Worm (Caenorhabditis elegans) whole organism, young adult: ENCODE results near the gene srh-16.

Experiments
- C17E4.6 ChIP-seq: fragments of 200-800 bp; sonication (Bioruptor generic); IDR thresholded peaks from 2 replicates; pipeline ENCODE4 v1.3.6; 2022; ENCODE audit warnings: missing genetic modification reagents, missing genetic modification characterization, missing compliant biosample characterization
- F22D6.2 ChIP-seq: sonication (generic microtip); optimal IDR thresholded peaks from 2 replicates; lab custom pipeline; 2016; ENCODE audit warnings: mild to moderate bottlenecking, missing genetic modification characterization, missing compliant biosample characterization
- F33H1.4 ChIP-seq: fragments of 200-800 bp; sonication (Bioruptor generic); IDR thresholded peaks from 2 replicates; pipeline ENCODE4 v1.3.6; 2022; ENCODE audit warnings: missing genetic modification reagents, missing genetic modification characterization, missing compliant biosample characterization
- F37B4.10 ChIP-seq: fragments of 200-800 bp; sonication (Bioruptor generic); IDR thresholded peaks from 2 replicates; pipeline ENCODE4 v1.3.6; 2022; ENCODE audit warnings: missing genetic modification characterization, missing compliant biosample characterization
- F49E8.2 ChIP-seq: sonication (generic microtip); optimal IDR thresholded peaks from 3 replicates; lab custom pipeline; 2017; ENCODE audit warnings: missing genetic modification characterization, mild to moderate bottlenecking, missing compliant biosample characterization, antibody characterized with exemption, moderate library complexity; ENCODE audit not compliant: insufficient read depth
- F55B11.4 ChIP-seq: sonication (generic microtip); optimal IDR thresholded peaks from 2 replicates; lab custom pipeline; 2016; ENCODE audit warnings: missing compliant biosample characterization, missing genetic modification characterization, borderline replicate concordance; ENCODE audit not compliant: insufficient read depth
- T07F8.4 ChIP-seq: sonication (generic microtip); optimal IDR thresholded peaks from 2 replicates; lab custom pipeline; 2016; ENCODE audit warnings: mild to moderate bottlenecking, missing genetic modification characterization, moderate library complexity, missing compliant biosample characterization
- T26A5.8 ChIP-seq: sonication (generic microtip); optimal IDR thresholded peaks from 2 replicates; lab custom pipeline; 2016; ENCODE audit warnings: missing genetic modification characterization, missing compliant biosample characterization
- Y53F4B.3 ChIP-seq: fragments of 200-800 bp; sonication (Bioruptor generic); IDR thresholded peaks from 2 replicates; pipeline ENCODE4 v1.3.6; 2022; ENCODE audit warnings: missing genetic modification reagents, missing genetic modification characterization, missing compliant biosample characterization
- Y53G8AR.9 ChIP-seq: fragments of 200-800 bp; sonication (Bioruptor generic); conservative IDR thresholded peaks from 2 replicates; pipeline ENCODE4 v1.3.6; 2022; ENCODE audit warnings: missing genetic modification reagents, missing genetic modification characterization, missing compliant biosample characterization
- ZK185.1 ChIP-seq: sonication (generic microtip); optimal IDR thresholded peaks from 2 replicates; lab custom pipeline; 2016; ENCODE audit warnings: mild to moderate bottlenecking, missing genetic modification characterization, missing compliant biosample characterization; ENCODE audit not compliant: poor library complexity, severe bottlenecking
- ama-1 ChIP-seq, 3 experiments: fragments of 150-350 bp in 1 of 3; sonication (generic microtip) in 2 of 3; optimal IDR thresholded peaks; 2 replicates each; lab custom pipeline; 2014 to 2018; ENCODE audit warnings: missing biosample characterization in 2 of 3, missing genetic modification characterization in 2 of 3, missing genetic modification reagents in 2 of 3
- aptf-3 ChIP-seq: fragments of 200-800 bp; sonication (Bioruptor generic); IDR thresholded peaks from 2 replicates; pipeline ENCODE4 v1.3.6; 2022; ENCODE audit warnings: missing genetic modification characterization, missing compliant biosample characterization
- attf-3 ChIP-seq: fragments of 200-800 bp; sonication (Bioruptor generic); conservative IDR thresholded peaks from 2 replicates; pipeline ENCODE4 v1.3.6; 2022; ENCODE audit warnings: missing genetic modification reagents, missing genetic modification characterization, missing compliant biosample characterization
- attf-6 ChIP-seq: fragments of 200-800 bp; sonication (Bioruptor generic); IDR thresholded peaks from 2 replicates; pipeline ENCODE4 v1.3.6; 2022; ENCODE audit warnings: missing genetic modification reagents, missing genetic modification characterization, missing compliant biosample characterization
- ccch-3 ChIP-seq: fragments of 200-800 bp; sonication (Bioruptor generic); optimal IDR thresholded peaks from 2 replicates; lab custom pipeline; 2018; ENCODE audit warnings: mild to moderate bottlenecking, missing genetic modification characterization, missing compliant biosample characterization
- cebp-2 ChIP-seq: fragments of 200-800 bp; sonication (Bioruptor generic); IDR thresholded peaks from 2 replicates; pipeline ENCODE4 v1.3.6; 2022; ENCODE audit warnings: missing genetic modification characterization, missing compliant biosample characterization
- ceh-40 ChIP-seq: fragments of 200-800 bp; sonication (Bioruptor generic); IDR thresholded peaks from 2 replicates; pipeline ENCODE4 v1.3.6; 2022; ENCODE audit warnings: missing genetic modification characterization, missing compliant biosample characterization
- ceh-58 ChIP-seq: fragments of 200-800 bp; sonication (Bioruptor generic); IDR thresholded peaks from 2 replicates; pipeline ENCODE4 v1.3.6; 2022; ENCODE audit warnings: missing genetic modification characterization, missing compliant biosample characterization
- ceh-79 ChIP-seq: sonication (generic microtip); optimal IDR thresholded peaks from 2 replicates; lab custom pipeline; 2017; ENCODE audit warnings: mild to moderate bottlenecking, missing genetic modification characterization, missing compliant biosample characterization
- ceh-91 ChIP-seq: fragments of 200-800 bp; sonication (Bioruptor generic); IDR thresholded peaks from 2 replicates; pipeline ENCODE4 v1.3.6; 2022; ENCODE audit warnings: missing genetic modification reagents, missing genetic modification characterization, missing compliant biosample characterization
- dpl-1 ChIP-seq: fragments of 150-350 bp; optimal IDR thresholded peaks from 2 replicates; lab custom pipeline; 2014; ENCODE audit warnings: missing biosample characterization, missing genetic modification reagents, missing genetic modification characterization
- efl-1 ChIP-seq: fragments of 150-350 bp; optimal IDR thresholded peaks from 2 replicates; lab custom pipeline; 2014; ENCODE audit warnings: missing biosample characterization, missing genetic modification reagents, missing genetic modification characterization
- fkh-3 ChIP-seq: sonication (generic microtip); optimal IDR thresholded peaks from 2 replicates; lab custom pipeline; 2016; ENCODE audit warnings: mild to moderate bottlenecking, missing genetic modification characterization, missing compliant biosample characterization
- him-1 ChIP-seq: sonication (generic microtip); optimal IDR thresholded peaks from 2 replicates; lab custom pipeline; 2016; ENCODE audit warnings: missing genotype, missing genetic modification reagents, missing genetic modification characterization, missing compliant biosample characterization
- hmg-1.2 ChIP-seq: fragments of 200-800 bp; sonication (Bioruptor generic); IDR thresholded peaks from 2 replicates; pipeline ENCODE4 v1.3.6; 2022; ENCODE audit warnings: missing genetic modification reagents, missing genetic modification characterization, missing compliant biosample characterization
- lag-1 ChIP-seq: fragments of 200-800 bp; sonication (Bioruptor generic); IDR thresholded peaks from 2 replicates; pipeline ENCODE4 v1.3.6; 2022; ENCODE audit warnings: missing genetic modification reagents, missing genetic modification characterization, missing compliant biosample characterization
- let-526 ChIP-seq: fragments of 200-800 bp; sonication (Bioruptor generic); IDR thresholded peaks from 2 replicates; pipeline ENCODE4 v1.3.6; 2022; ENCODE audit warnings: missing genetic modification reagents, missing genetic modification characterization, missing compliant biosample characterization
- madf-6 ChIP-seq: fragments of 200-800 bp; sonication (Bioruptor generic); IDR thresholded peaks from 2 replicates; pipeline ENCODE4 v1.3.6; 2022; ENCODE audit warnings: missing genetic modification reagents, missing genetic modification characterization, missing compliant biosample characterization
- mel-28 ChIP-seq: sonication (generic microtip); optimal IDR thresholded peaks from 2 replicates; lab custom pipeline; 2016; ENCODE audit warnings: borderline replicate concordance, mild to moderate bottlenecking, missing genetic modification characterization, missing compliant biosample characterization
- pbrm-1 ChIP-seq: fragments of 200-800 bp; sonication (Bioruptor generic); IDR thresholded peaks from 2 replicates; pipeline ENCODE4 v1.3.6; 2022; ENCODE audit warnings: missing genetic modification reagents, missing genetic modification characterization, missing compliant biosample characterization
- rcor-1 ChIP-seq: fragments of 200-800 bp; sonication (Bioruptor generic); IDR thresholded peaks from 2 replicates; pipeline ENCODE4 v1.3.6; 2022; ENCODE audit warnings: missing genetic modification reagents, missing genetic modification characterization, missing compliant biosample characterization
- rec-8 ChIP-seq, 2 experiments: sonication (generic microtip); optimal IDR thresholded peaks; 2 replicates each; lab custom pipeline; 2016; ENCODE audit warnings: mild to moderate bottlenecking in 2 of 2, missing genetic modification characterization in 2 of 2, missing genetic modification reagents in 2 of 2, missing genotype in 2 of 2, missing biosample characterization in 1 of 2, missing compliant biosample characterization in 1 of 2, moderate library complexity in 1 of 2
- sdz-38 ChIP-seq: sonication (generic microtip); optimal IDR thresholded peaks from 2 replicates; lab custom pipeline; 2016; ENCODE audit warnings: missing genotype, missing genetic modification characterization, missing compliant biosample characterization
- sea-2 ChIP-seq: fragments of 200-800 bp; sonication (Bioruptor generic); IDR thresholded peaks from 2 replicates; pipeline ENCODE4 v1.3.6; 2022; ENCODE audit warnings: missing genetic modification characterization, missing compliant biosample characterization
- tbx-9 ChIP-seq: sonication (generic microtip); optimal IDR thresholded peaks from 2 replicates; lab custom pipeline; 2016; ENCODE audit warnings: borderline replicate concordance, missing genetic modification characterization, inconsistent platforms, missing compliant biosample characterization
- xnd-1 ChIP-seq: sonication (generic microtip); optimal IDR thresholded peaks from 2 replicates; lab custom pipeline; 2016; ENCODE audit warnings: missing genotype, missing genetic modification reagents, missing genetic modification characterization, missing compliant biosample characterization
- ztf-22 ChIP-seq: fragments of 200-800 bp; sonication (Bioruptor generic); optimal IDR thresholded peaks from 2 replicates; lab custom pipeline; 2018; ENCODE audit warnings: mild to moderate bottlenecking, missing genetic modification characterization, moderate library complexity, missing compliant biosample characterization

The srh-16 gene

DNA sequence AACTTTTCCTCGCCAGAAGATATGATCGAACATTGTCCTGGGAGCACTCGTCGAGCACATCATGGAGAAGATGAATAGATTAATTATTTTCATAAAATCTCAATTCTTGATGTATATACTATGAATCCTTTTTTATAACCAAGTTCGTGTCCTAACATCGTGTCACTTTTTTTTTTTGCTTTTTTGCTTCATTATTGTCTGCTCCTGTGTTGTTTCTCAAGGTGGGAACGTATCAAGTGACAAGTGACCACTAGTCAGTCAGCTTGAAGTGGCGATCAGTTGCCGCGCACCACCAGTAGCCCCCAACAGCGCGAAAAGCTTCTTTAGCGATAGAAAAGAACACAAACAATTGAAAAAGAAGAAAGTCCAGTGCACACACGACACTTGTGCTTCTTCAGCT, 39.4 kb upstream of the srh-16 start, which contains the start of gene lrx-1:
Gene lrx-1, plus strand, starts transcription at position 301 of the 400 bp plus-strand sequence.
- TF ChIP-seq ceh-79 (tag; lab: Kevin White, UChicago), result no peak
- TF ChIP-seq cebp-2 (GFP tag; lab: Robert Waterston, UW), result no peak
- TF ChIP-seq attf-6 (GFP tag; lab: Robert Waterston, UW), result no peak

DNA sequence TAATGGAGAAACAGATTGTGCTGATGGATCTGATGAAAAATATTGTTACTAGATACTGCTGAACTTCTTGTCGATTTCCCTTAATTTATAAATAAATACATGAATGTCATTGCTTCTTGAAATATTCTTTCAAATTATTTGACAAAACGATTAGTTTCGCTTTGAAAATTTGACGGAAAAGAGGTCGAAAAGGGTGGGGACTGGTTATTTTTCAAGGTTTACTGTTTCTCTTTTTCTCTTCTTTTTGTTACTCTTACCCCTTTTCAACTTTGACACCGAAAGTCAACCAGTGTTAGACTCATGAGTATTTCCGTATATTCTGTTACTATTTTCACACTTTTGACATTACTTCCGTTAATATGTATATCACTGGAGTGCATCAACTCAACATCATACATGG, 36.3 kb upstream of the srh-16 start, which contains the start of gene T04H1.12:
Gene T04H1.12, plus strand, starts transcription at position 301 of the 400 bp plus-strand sequence.
- no peak for TF ChIP-seq sea-2 (GFP tag; lab: Robert Waterston, UW)
- TF ChIP-seq pbrm-1 (GFP tag; lab: Robert Waterston, UW), result no peak
- no peak for TF ChIP-seq madf-6
- no peak for TF ChIP-seq dpl-1
- no peak for TF ChIP-seq sdz-38 (tag; lab: Kevin White, UChicago)
- TF ChIP-seq ceh-58 (GFP tag; lab: Robert Waterston, UW), result no peak
- no peak for TF ChIP-seq C17E4.6 (GFP tag; lab: Robert Waterston, UW)
- no peak for TF ChIP-seq F55B11.4 (tag; lab: Kevin White, UChicago)
- no peak for TF ChIP-seq ccch-3
- TF ChIP-seq T26A5.8 (tag; lab: Kevin White, UChicago), result no peak
- TF ChIP-seq ama-1 (optimal IDR thresholded peaks at IDR 0.05; lab: Kevin White, UChicago), result no peak
- TF ChIP-seq ama-1 (GFP tag; optimal IDR thresholded peaks at IDR 0.05; lab: Kevin White, UChicago), result no peak
- no peak for TF ChIP-seq ceh-40
- no peak for TF ChIP-seq ceh-91 (GFP tag; lab: Robert Waterston, UW)
- no peak for TF ChIP-seq mel-28 (tag; lab: Kevin White, UChicago)
- TF ChIP-seq T07F8.4 (tag; lab: Kevin White, UChicago), result no peak
- no peak for TF ChIP-seq F37B4.10 (GFP tag; lab: Robert Waterston, UW)
- TF ChIP-seq ztf-22 (GFP tag; lab: Kevin White, UChicago), result no peak

DNA sequence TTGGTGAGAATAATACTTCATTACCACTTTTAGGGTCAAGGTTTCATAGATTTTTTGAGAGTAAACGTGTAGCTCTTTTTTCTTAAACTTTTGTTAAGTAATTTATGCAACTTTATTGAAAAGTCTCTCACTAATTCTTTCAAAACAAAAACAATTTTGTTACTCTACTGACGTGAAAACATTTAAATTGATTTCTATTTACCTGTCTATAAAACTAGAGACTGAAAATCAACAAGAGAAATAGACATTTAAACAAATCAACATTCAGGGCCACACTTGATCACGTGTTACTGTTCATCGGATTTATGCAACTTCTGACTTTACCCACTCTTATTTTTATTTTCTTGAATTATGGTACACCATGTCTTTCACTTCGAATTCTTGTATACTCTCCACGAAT, 35.3 kb upstream of the srh-16 start, which contains the start of gene ugt-55:
Gene ugt-55, plus strand, starts transcription at position 301 of the 400 bp plus-strand sequence.
- no peak for TF ChIP-seq tbx-9 (tag; lab: Kevin White, UChicago)
- TF ChIP-seq rec-8 (tag; optimal IDR thresholded peaks at IDR 0.05; lab: Kevin White, UChicago), result no peak
- no peak for TF ChIP-seq ZK185.1
- TF ChIP-seq F22D6.2 (tag; lab: Kevin White, UChicago), result no peak
- TF ChIP-seq attf-3 (GFP tag; lab: Robert Waterston, UW), result no peak
- no peak for TF ChIP-seq aptf-3 (GFP tag; lab: Robert Waterston, UW)
- no peak for TF ChIP-seq him-1 (tag; lab: Kevin White, UChicago)

DNA sequence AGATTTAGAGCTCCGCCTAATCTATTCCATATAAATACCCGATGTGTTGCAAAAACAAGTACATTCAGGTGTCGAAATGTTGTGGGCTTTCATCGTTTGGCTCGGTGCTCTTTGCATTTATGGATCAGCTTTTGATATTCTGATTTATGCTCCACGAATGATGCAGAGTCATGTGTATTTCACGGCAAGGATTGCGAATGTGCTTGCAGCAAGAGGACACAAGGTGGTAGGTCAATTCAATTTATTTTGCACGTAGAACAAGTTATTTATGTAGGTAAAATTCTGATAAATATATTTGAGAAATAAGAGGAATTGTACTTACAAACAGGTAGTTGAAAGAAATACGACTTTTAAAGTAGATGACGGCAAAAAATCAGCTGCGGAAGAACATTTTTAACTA, 32.7 kb upstream of the srh-16 start, which contains the start of gene ugt-56:
Gene ugt-56, plus strand, starts transcription at position 61 of the 400 bp plus-strand sequence.
- TF ChIP-seq aptf-3 (GFP tag; lab: Robert Waterston, UW), result no peak
- no peak for TF ChIP-seq rcor-1 (GFP tag; lab: Robert Waterston, UW)
- TF ChIP-seq let-526 (GFP tag; lab: Robert Waterston, UW), result no peak
- no peak for TF ChIP-seq F33H1.4
- TF ChIP-seq sdz-38 (tag; lab: Kevin White, UChicago), result no peak
- TF ChIP-seq ama-1 (optimal IDR thresholded peaks at IDR 0.05; lab: Kevin White, UChicago), result no peak
- TF ChIP-seq ama-1 (GFP tag; optimal IDR thresholded peaks at IDR 0.05; lab: Kevin White, UChicago), result no peak
- no peak for TF ChIP-seq efl-1 (GFP tag; lab: Kevin White, UChicago)
- TF ChIP-seq hmg-1.2 (GFP tag; lab: Robert Waterston, UW), result no peak
- TF ChIP-seq ceh-58 (GFP tag; lab: Robert Waterston, UW), result no peak
- TF ChIP-seq xnd-1 (tag; lab: Kevin White, UChicago), result no peak
- no peak for TF ChIP-seq fkh-3 (tag; lab: Kevin White, UChicago)
- no peak for TF ChIP-seq lag-1 (GFP tag; lab: Robert Waterston, UW)
- no peak for TF ChIP-seq him-1 (tag; lab: Kevin White, UChicago)
- TF ChIP-seq F37B4.10 (GFP tag; lab: Robert Waterston, UW), result no peak
- no peak for TF ChIP-seq Y53F4B.3 (GFP tag; lab: Robert Waterston, UW)
- no peak for TF ChIP-seq ZK185.1
- no peak for TF ChIP-seq Y53G8AR.9
- TF ChIP-seq F49E8.2 (tag; lab: Kevin White, UChicago), result no peak
